Fruit fly (Drosophila melanogaster): Measurements from ENCODE around the gene CG31464.

Gene CG31464

DNA sequence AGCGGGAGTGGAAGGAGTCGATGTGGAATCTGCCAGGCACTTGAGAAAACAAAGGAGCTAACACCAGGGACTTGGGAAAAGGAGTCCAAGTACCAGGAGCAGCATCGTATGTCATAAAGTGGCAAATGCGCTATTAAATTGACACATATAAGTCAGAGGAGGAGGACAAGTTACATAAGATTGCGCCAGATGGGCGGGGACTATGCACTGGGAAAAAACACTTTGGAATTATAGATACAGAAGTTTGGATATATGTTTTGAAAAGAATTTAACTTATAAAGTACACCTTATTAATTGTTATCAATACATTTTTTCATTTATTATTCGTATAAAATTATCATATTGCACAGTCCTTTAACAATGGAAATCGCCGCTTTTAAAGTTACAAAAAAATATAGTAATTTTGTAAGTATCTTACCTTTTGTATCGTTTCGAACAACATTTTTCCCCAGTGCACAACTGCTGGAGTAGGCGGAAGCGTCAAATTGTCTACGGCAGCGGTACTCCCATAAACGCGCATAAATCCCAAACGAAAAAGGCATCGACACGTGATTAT lies 45.0 kb downstream of the CG31464 start (continued):
- TF ChIP-seq Hr51 (GFP tag; optimal IDR thresholded peaks at IDR 0.05): no peak
- peak; percentile 2 for TF ChIP-seq fd96Cb (tag; optimal IDR thresholded peaks at IDR 0.05)
- TF ChIP-seq CHES-1-like (GFP tag; optimal IDR thresholded peaks at IDR 0.05): no peak
- no peak for TF ChIP-seq Bdp1 (GFP tag; optimal IDR thresholded peaks at IDR 0.05)
- peak; percentile 36 for TF ChIP-seq phol (tag; optimal IDR thresholded peaks at IDR 0.05)
- peak; percentile 30 for TF ChIP-seq Ssrp (tag; optimal IDR thresholded peaks at IDR 0.05)
- TF ChIP-seq CG7839 (tag; optimal IDR thresholded peaks at IDR 0.05): peak; percentile 13
- TF ChIP-seq prd (optimal IDR thresholded peaks at IDR 0.05): no peak
- 0 out of 3 replicates have a peak, but pooled peaks have one; percentile 19 for TF ChIP-seq prd (GFP tag; IDR thresholded peaks at IDR 0.05)
- TF ChIP-seq tgo (GFP tag; IDR thresholded peaks at IDR 0.05): no peak
- peak; percentile 6 for TF ChIP-seq CG8388 (GFP tag; optimal IDR thresholded peaks at IDR 0.05)
- peak; percentile 79 for TF ChIP-seq sens (GFP tag)
- peak; percentile 45 for TF ChIP-seq CG10267 (tag; optimal IDR thresholded peaks at IDR 0.05)
- TF ChIP-seq CG33557 (GFP tag; optimal IDR thresholded peaks at IDR 0.05): peak; percentile 47
- peak; percentile 13 for TF ChIP-seq CG13775 (GFP tag; optimal IDR thresholded peaks at IDR 0.05)
- peak; percentile 41 for TF ChIP-seq nmo (GFP tag; optimal IDR thresholded peaks at IDR 0.05)
- TF ChIP-seq CG8924 (tag; optimal IDR thresholded peaks at IDR 0.05): peak; percentile 23
- TF ChIP-seq CG2712 (tag; optimal IDR thresholded peaks at IDR 0.05): peak; percentile 55
- TF ChIP-seq CG14710 (tag; optimal IDR thresholded peaks at IDR 0.05): peak; percentile 38
- TF ChIP-seq CG1024 (GFP tag; IDR thresholded peaks at IDR 0.05): no peak
- no peak for TF ChIP-seq CG5245 (GFP tag; optimal IDR thresholded peaks at IDR 0.05)
- no peak for TF ChIP-seq pita (GFP tag; optimal IDR thresholded peaks at IDR 0.05)
- TF ChIP-seq Ets65A (GFP tag): peak; percentile 9
- TF ChIP-seq CG18262 (tag; optimal IDR thresholded peaks at IDR 0.05): peak; percentile 51
- TF ChIP-seq emc (GFP tag; optimal IDR thresholded peaks at IDR 0.05): no peak

DNA sequence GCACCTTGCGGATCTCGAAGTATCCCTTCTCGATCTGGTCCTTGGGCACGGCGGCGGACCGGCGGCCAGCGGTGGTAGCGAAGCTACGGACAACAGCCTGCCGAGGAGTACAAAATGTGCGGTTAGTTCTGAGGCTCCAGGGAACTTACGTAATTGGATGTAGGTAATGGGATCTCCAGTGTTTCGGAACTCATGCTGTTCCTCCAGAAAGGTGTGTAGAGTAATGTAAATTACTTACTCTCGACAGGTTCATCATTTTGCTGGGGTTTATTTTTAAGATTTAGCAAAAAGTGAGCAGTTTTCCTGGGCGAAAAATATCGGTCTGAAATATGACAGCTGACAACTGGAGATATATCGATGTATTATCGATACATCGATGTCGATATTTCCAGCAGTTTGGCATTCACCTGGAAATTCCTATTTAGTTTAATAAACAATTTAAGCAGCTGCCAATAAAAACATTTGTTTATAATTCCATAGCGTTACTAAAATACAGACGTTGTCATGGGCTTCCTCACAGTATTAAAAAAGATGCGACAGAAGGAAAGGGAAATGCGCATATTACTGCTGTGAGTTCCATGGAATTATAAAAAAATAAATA lies 49.7 kb downstream of the CG31464 start, which contains the start of the genes COX7A and Arl2:
Gene COX7A, minus strand, starts transcription at position 369 of the 601 bp plus-strand sequence.
Gene Arl2, plus strand, starts transcription at position 426 of the 601 bp plus-strand sequence.
- TF ChIP-seq CG15514 (GFP tag; optimal IDR thresholded peaks at IDR 0.05) (peak; percentile 47), CG16813 (GFP tag; IDR thresholded peaks at IDR 0.05; ENCODE audit: partially characterized antibody) (peak; percentile 91), E2f1 (GFP tag; IDR thresholded peaks at IDR 0.05) (0 out of 2 replicates have a peak, but pooled peaks have one; percentile 17), CG10267 (tag; optimal IDR thresholded peaks at IDR 0.05) (peak; percentile 22), rib (GFP tag; IDR thresholded peaks at IDR 0.05) (peak; percentile 17; the same call in 1 of the 2 replicates), vvl (GFP tag; IDR thresholded peaks at IDR 0.05) (0 out of 2 replicates have a peak, but pooled peaks have one; percentile 39), stc (GFP tag; IDR thresholded peaks at IDR 0.05) (no peak), bigmax (GFP tag; optimal IDR thresholded peaks at IDR 0.05) (peak; percentile 26), CG30020 (tag; optimal IDR thresholded peaks at IDR 0.05) (peak; percentile 42), CG8924 (tag; optimal IDR thresholded peaks at IDR 0.05) (peak; percentile 77), fru (optimal IDR thresholded peaks at IDR 0.05) (no peak), CG14860 (GFP tag; IDR thresholded peaks at IDR 0.05; ENCODE audit: partially characterized antibody) (peak; percentile 91), tx (GFP tag; optimal IDR thresholded peaks at IDR 0.05) (peak; percentile 31), Bgb (GFP tag; IDR thresholded peaks at IDR 0.05; ENCODE audit: partially characterized antibody) (peak; percentile 96), CG10147 (GFP tag; optimal IDR thresholded peaks at IDR 0.05) (peak; percentile 27), CG13287 (GFP tag; IDR thresholded peaks at IDR 0.05; ENCODE audit: partially characterized antibody) (peak; percentile 96), hb (GFP tag; IDR thresholded peaks at IDR 0.05; ENCODE audit: partially characterized antibody) (peak; percentile 89), CG34224 (GFP tag; IDR thresholded peaks at IDR 0.05; ENCODE audit: partially characterized antibody) (peak; percentile 97), Six4 (GFP tag; optimal IDR thresholded peaks at IDR 0.05) (no peak), bbx (GFP tag; IDR thresholded peaks at IDR 0.05; ENCODE audit: partially characterized antibody) (peak; percentile 97), CG6254 (GFP tag; optimal IDR thresholded peaks at IDR 0.05) (no peak), nerfin-2 (GFP tag; IDR thresholded peaks at IDR 0.05; ENCODE audit: partially characterized antibody) (peak; percentile 89), Doc3 (GFP tag; IDR thresholded peaks at IDR 0.05; ENCODE audit: partially characterized antibody) (peak; percentile 87), pzg (GFP tag; optimal IDR thresholded peaks at IDR 0.05) (peak; percentile 82), Meics (GFP tag; optimal IDR thresholded peaks at IDR 0.05) (peak; percentile 9)
